Fruit fly (Drosophila melanogaster): ENCODE measurements around the gene AMPKalpha.

Gene AMPKalpha

DNA sequence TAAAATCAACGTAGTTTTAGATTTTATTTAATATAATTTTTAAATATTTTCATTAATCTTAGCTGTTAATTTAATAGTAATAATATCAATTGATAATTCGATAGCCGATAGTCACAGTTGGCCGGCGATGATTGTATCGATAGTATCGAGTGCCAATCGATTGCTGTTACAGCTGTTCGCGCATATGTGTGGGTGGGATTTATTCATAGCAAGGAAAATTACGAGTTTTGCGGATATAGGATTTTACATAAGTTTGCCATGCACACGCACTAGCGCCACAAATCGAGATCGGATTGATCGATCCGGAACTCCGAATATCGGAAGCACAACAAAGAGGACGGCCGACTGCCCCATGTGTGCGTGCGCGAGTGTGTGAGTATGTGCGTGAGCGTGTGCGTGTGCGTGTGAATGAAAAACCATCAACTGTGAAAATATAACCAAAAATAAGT lies 33.4 kb upstream of the AMPKalpha start, which contains the start of gene Naa30A (continued):
- TF ChIP-seq sr (GFP tag; IDR thresholded peaks at IDR 0.05) (peak; percentile 64; the same call in 1 of the 3 replicates), Hr51 (GFP tag; optimal IDR thresholded peaks at IDR 0.05) (peak in 1 of 2 experiments; percentile 17), ewg (GFP tag; optimal IDR thresholded peaks at IDR 0.05) (peak; percentile 51), CG17361 (GFP tag; IDR thresholded peaks at IDR 0.05) (peak; percentile 51; the same call in 2 of the 3 replicates), CG18262 (tag; optimal IDR thresholded peaks at IDR 0.05) (peak; percentile 16), ab (GFP tag; optimal IDR thresholded peaks at IDR 0.05) (no peak), CG15479 (GFP tag; optimal IDR thresholded peaks at IDR 0.05) (no peak), CG6254 (GFP tag; optimal IDR thresholded peaks at IDR 0.05) (no peak), CG2712 (tag; optimal IDR thresholded peaks at IDR 0.05) (peak; percentile 44), croc (GFP tag; conservative IDR thresholded peaks at IDR 0.05) (no peak), Hr3 (GFP tag; optimal IDR thresholded peaks at IDR 0.05) (no peak), CG17829 (tag; optimal IDR thresholded peaks at IDR 0.05) (peak; percentile 47), CG15514 (GFP tag; optimal IDR thresholded peaks at IDR 0.05) (peak; percentile 75), CG4820 (GFP tag; optimal IDR thresholded peaks at IDR 0.05) (no peak), bcd (GFP tag; optimal IDR thresholded peaks at IDR 0.05) (peak; percentile 11), hbn (GFP tag; IDR thresholded peaks at IDR 0.05; ENCODE audit: partially characterized antibody) (peak; percentile 92), PHDP (tag; optimal IDR thresholded peaks at IDR 0.05) (peak; percentile 14), CG5180 (GFP tag; optimal IDR thresholded peaks at IDR 0.05) (no peak), chinmo (GFP tag; IDR thresholded peaks at IDR 0.05; ENCODE audit: partially characterized antibody) (peak; percentile 96), CG3995 (GFP tag; optimal IDR thresholded peaks at IDR 0.05) (peak; percentile 84), Scr (GFP tag; IDR thresholded peaks at IDR 0.05; ENCODE audit: partially characterized antibody) (peak; percentile 96), gfzf (GFP tag; optimal IDR thresholded peaks at IDR 0.05) (peak; percentile 2), mld (GFP tag; IDR thresholded peaks at IDR 0.05; ENCODE audit: partially characterized antibody) (peak; percentile 97), nmo (GFP tag; optimal IDR thresholded peaks at IDR 0.05) (peak; percentile 43)

DNA sequence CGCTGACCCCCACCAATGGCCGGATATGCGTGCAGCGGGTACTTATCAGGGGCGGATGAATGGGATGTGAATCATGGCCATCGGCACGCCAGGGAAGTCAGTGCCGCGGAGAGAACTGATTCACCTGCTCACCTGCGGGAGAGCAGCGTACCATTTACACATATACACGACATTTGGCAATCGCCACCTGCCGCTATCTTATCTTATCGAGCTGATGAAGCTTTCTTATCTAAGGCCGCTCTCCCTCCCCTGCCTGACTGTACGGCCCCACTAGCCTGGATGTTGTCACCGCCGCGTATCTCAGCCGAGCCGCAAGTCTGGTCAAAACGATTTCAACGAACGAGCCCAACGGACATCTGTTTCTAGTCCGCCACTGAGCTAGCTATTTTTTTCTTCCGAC lies 29.1 kb upstream of the AMPKalpha start, which contains the start of gene Tsp2A:
Gene Tsp2A (plus strand): TSS at position 298 of the 400 bp plus-strand sequence.
- no peak for TF ChIP-seq CG31224 (GFP tag; IDR thresholded peaks at IDR 0.05)
- no peak for TF ChIP-seq E2f2 (GFP tag; IDR thresholded peaks at IDR 0.05)
- no peak for TF ChIP-seq CG1603 (tag; optimal IDR thresholded peaks at IDR 0.05)
- no peak for TF ChIP-seq kni (GFP tag; optimal IDR thresholded peaks at IDR 0.05)
- no peak for TF ChIP-seq CG10209 (GFP tag; optimal IDR thresholded peaks at IDR 0.05)
- no peak for TF ChIP-seq CG18764 (GFP tag; optimal IDR thresholded peaks at IDR 0.05)
- TF ChIP-seq jigr1 (GFP tag; IDR thresholded peaks at IDR 0.05) = no peak
- TF ChIP-seq CG11085 (GFP tag; IDR thresholded peaks at IDR 0.05) = no peak
- TF ChIP-seq HmgZ (tag; optimal IDR thresholded peaks at IDR 0.05) = peak; percentile 9
- no peak for TF ChIP-seq Six4 (GFP tag; optimal IDR thresholded peaks at IDR 0.05)
- no peak for TF ChIP-seq otp (GFP tag; IDR thresholded peaks at IDR 0.05)
- TF ChIP-seq az2 (GFP tag; optimal IDR thresholded peaks at IDR 0.05) = no peak
- TF ChIP-seq crol (GFP tag; IDR thresholded peaks at IDR 0.05) = peak; percentile 76
- no peak for TF ChIP-seq Rx (GFP tag; IDR thresholded peaks at IDR 0.05)
- TF ChIP-seq CG1024 (GFP tag; IDR thresholded peaks at IDR 0.05) = no peak
- TF ChIP-seq CG2202 (tag; optimal IDR thresholded peaks at IDR 0.05) = no peak
- peak; percentile 6 for TF ChIP-seq lab (GFP tag; optimal IDR thresholded peaks at IDR 0.05)
- TF ChIP-seq CG33557 (GFP tag; optimal IDR thresholded peaks at IDR 0.05) = no peak
- TF ChIP-seq hbn (GFP tag; IDR thresholded peaks at IDR 0.05; ENCODE audit: partially characterized antibody) = no peak
- TF ChIP-seq sug (tag; optimal IDR thresholded peaks at IDR 0.05) = peak; percentile 33
- TF ChIP-seq pan (optimal IDR thresholded peaks at IDR 0.05) = no peak
- no peak for TF ChIP-seq pan (GFP tag; optimal IDR thresholded peaks at IDR 0.05 in 1 of 2, IDR thresholded peaks at IDR 0.05 in 1 of 2)
- TF ChIP-seq CG5245 (GFP tag; optimal IDR thresholded peaks at IDR 0.05) = no peak
- no peak for TF ChIP-seq CG14050 (GFP tag; IDR thresholded peaks at IDR 0.05)
- peak; percentile 17 for TF ChIP-seq grn (GFP tag; optimal IDR thresholded peaks at IDR 0.05)
- TF ChIP-seq Opbp (GFP tag; IDR thresholded peaks at IDR 0.05; ENCODE audit: partially characterized antibody) = no peak
- TF ChIP-seq HLH54F (GFP tag; optimal IDR thresholded peaks at IDR 0.05) = no peak
- TF ChIP-seq sd (tag; optimal IDR thresholded peaks at IDR 0.05) = peak; percentile 17

Data from whole organism, embryonic.